Fruit fly (Drosophila melanogaster) whole organism, prepupa: ENCODE data around the gene CG14958.

Source experiments
- Blimp-1 ChIP-seq: fragments of 200-800 bp; sonication (Bioruptor generic); optimal IDR thresholded peaks from 3 replicates; lab custom pipeline; 2017; ENCODE audit warnings: missing biosample characterization, missing genetic modification characterization, mild to moderate bottlenecking, moderate library complexity, missing genetic modification reagents
- CG10669 ChIP-seq: fragments of 200-800 bp; sonication (Bioruptor generic); optimal IDR thresholded peaks from 3 replicates; lab custom pipeline; 2018; ENCODE audit warnings: missing biosample characterization, mild to moderate bottlenecking, missing genetic modification characterization, moderate library complexity
- CG31627 ChIP-seq: fragments of 200-800 bp; sonication (Bioruptor generic); optimal IDR thresholded peaks from 3 replicates; lab custom pipeline; 2016; ENCODE audit warnings: missing biosample characterization, missing genetic modification characterization
- CG32006 ChIP-seq: fragments of 200-800 bp; sonication (Bioruptor generic); optimal IDR thresholded peaks from 3 replicates; lab custom pipeline; 2017; ENCODE audit warnings: missing biosample characterization, mild to moderate bottlenecking, missing genetic modification characterization
- CG3919 ChIP-seq: fragments of 200-800 bp; sonication (Bioruptor generic); optimal IDR thresholded peaks from 3 replicates; lab custom pipeline; 2016; ENCODE audit warnings: missing biosample characterization, missing genetic modification characterization
- CG7368 ChIP-seq: fragments of 200-800 bp; sonication (Bioruptor generic); optimal IDR thresholded peaks from 3 replicates; lab custom pipeline; 2016; ENCODE audit warnings: missing biosample characterization, missing genetic modification characterization
- Hr39 ChIP-seq: fragments of 200-800 bp; sonication (Bioruptor generic); optimal IDR thresholded peaks from 2 replicates; lab custom pipeline; 2016; ENCODE audit warnings: missing biosample characterization, missing genetic modification characterization
- Lpt ChIP-seq: fragments of 200-800 bp; sonication (Bioruptor generic); optimal IDR thresholded peaks from 3 replicates; lab custom pipeline; 2016; ENCODE audit warnings: missing biosample characterization, missing genetic modification characterization
- Sox102F ChIP-seq: fragments of 200-800 bp; sonication (Bioruptor generic); optimal IDR thresholded peaks from 2 replicates; lab custom pipeline; 2016; ENCODE audit warnings: missing biosample characterization, mild to moderate bottlenecking, missing genetic modification characterization
- cyc ChIP-seq: fragments of 200-800 bp; sonication (Bioruptor generic); optimal IDR thresholded peaks from 3 replicates; lab custom pipeline; 2016; ENCODE audit warnings: missing biosample characterization, missing genetic modification characterization
- fd85E ChIP-seq: fragments of 200-800 bp; sonication (Bioruptor generic); optimal IDR thresholded peaks from 3 replicates; lab custom pipeline; 2016; ENCODE audit warnings: missing biosample characterization, missing genetic modification characterization

- TF ChIP-seq CG32006 (GFP tag; lab: Kevin White, UChicago) (no peak), Sox102F (GFP tag; lab: Kevin White, UChicago) (no peak), fd85E (GFP tag; lab: Kevin White, UChicago) (no peak), CG3919 (no peak), Blimp-1 (GFP tag; lab: Kevin White, UChicago) (no peak), Hr39 (GFP tag; lab: Kevin White, UChicago) (no peak), CG10669 (GFP tag; lab: Kevin White, UChicago) (no peak), CG7368 (no peak), cyc (no peak), CG31627 (GFP tag; lab: Kevin White, UChicago) (no peak), Lpt (no peak)
These were observed 32.1 kb upstream of the CG14958 start for dm6 chr3L:3157651-3158050.
